Worm (Caenorhabditis elegans) whole organism, early embryonic: ENCODE measurements around the gene srw-62.

ENCODE experiments used
- B0310.2 ChIP-seq: sonication (generic microtip); optimal IDR thresholded peaks from 2 replicates; lab custom pipeline; 2016; ENCODE audit warnings: mild to moderate bottlenecking, missing genetic modification characterization, missing compliant biosample characterization
- F13C5.2 ChIP-seq: sonication (generic microtip); optimal IDR thresholded peaks from 2 replicates; lab custom pipeline; 2017; ENCODE audit warnings: mild to moderate bottlenecking, missing genetic modification characterization, inconsistent platforms, missing compliant biosample characterization
- ama-1 ChIP-seq: fragments of 150-350 bp; optimal IDR thresholded peaks from 2 replicates; lab custom pipeline; 2014
- flt-1 ChIP-seq: fragments of 200-800 bp; sonication (Bioruptor generic); IDR thresholded peaks from 2 replicates; pipeline ENCODE4 v1.3.6; 2022; ENCODE audit warnings: missing genetic modification characterization, missing compliant biosample characterization
- scrt-1 ChIP-seq: fragments of 200-800 bp; sonication (Bioruptor generic); IDR thresholded peaks from 2 replicates; pipeline ENCODE4 v1.3.6; 2022; ENCODE audit warnings: missing genetic modification characterization, missing compliant biosample characterization
- tbx-11 ChIP-seq: fragments of 200-800 bp; sonication (Bioruptor generic); IDR thresholded peaks from 2 replicates; pipeline ENCODE4 v1.3.6; 2022; ENCODE audit warnings: missing genetic modification characterization, missing compliant biosample characterization
- tbx-37 ChIP-seq: fragments of 200-800 bp; sonication (Bioruptor generic); conservative IDR thresholded peaks from 2 replicates; pipeline ENCODE4 v1.3.6; 2022; ENCODE audit warnings: missing genetic modification reagents, missing genetic modification characterization, missing compliant biosample characterization

- TF ChIP-seq tbx-11 (GFP tag; lab: Robert Waterston, UW) (no peak), flt-1 (GFP tag; lab: Robert Waterston, UW) (no peak), B0310.2 (tag; lab: Kevin White, UChicago) (no peak), ama-1 (lab: Kevin White, UChicago) (no peak), scrt-1 (GFP tag; lab: Robert Waterston, UW) (no peak), F13C5.2 (tag; lab: Kevin White, UChicago) (no peak), tbx-37 (GFP tag; lab: Robert Waterston, UW) (no peak)
Observed at ce11 chrII:7855619-7856018, 30.4 kb downstream of the srw-62 start, which contains the start of gene mdmh-35.
